Fruit fly (Drosophila melanogaster): Measurements from ENCODE around the gene Kmn1.
A peak's percentile ranks its signal among the peaks of the same experiment; 100 is the strongest.

The Kmn1 gene

dm6 chrX:11548701-11549100 is 23.5 kb downstream of the Kmn1 start:
- TF ChIP-seq CG4496 (GFP tag; IDR thresholded peaks at IDR 0.05): peak; percentile 71; the same call in 2 of the 3 replicates
- TF ChIP-seq CG13204 (GFP tag; optimal IDR thresholded peaks at IDR 0.05): no peak
- TF ChIP-seq CG34367 (tag; optimal IDR thresholded peaks at IDR 0.05): peak; percentile 19
- peak; percentile 26; the same call in 1 of the 2 replicates for TF ChIP-seq CG32121 (GFP tag; IDR thresholded peaks at IDR 0.05)
- peak; percentile 24 for TF ChIP-seq CG8159 (tag; optimal IDR thresholded peaks at IDR 0.05)
- no peak for TF ChIP-seq Snoo (tag; optimal IDR thresholded peaks at IDR 0.05)
- peak; percentile 72 for TF ChIP-seq Pif1A (GFP tag; optimal IDR thresholded peaks at IDR 0.05)
- peak; percentile 16 for TF ChIP-seq CG15710 (tag; optimal IDR thresholded peaks at IDR 0.05)
- peak; percentile 58; the same call in 1 of the 2 replicates for TF ChIP-seq CG12605 (GFP tag; IDR thresholded peaks at IDR 0.05)
- TF ChIP-seq EcR (GFP tag; optimal IDR thresholded peaks at IDR 0.05): no peak
- peak; percentile 70 for TF ChIP-seq Ets98B (GFP tag; IDR thresholded peaks at IDR 0.05)
- peak; percentile 63; the same call in 2 of the 3 replicates for TF ChIP-seq fd96Ca (GFP tag; IDR thresholded peaks at IDR 0.05)
- TF ChIP-seq CG14655 (GFP tag; optimal IDR thresholded peaks at IDR 0.05): peak; percentile 89
- peak; percentile 86 for TF ChIP-seq CG8301 (tag; optimal IDR thresholded peaks at IDR 0.05)
- no peak for TF ChIP-seq gl (tag; optimal IDR thresholded peaks at IDR 0.05)
- no peak for TF ChIP-seq CG10348 (GFP tag; IDR thresholded peaks at IDR 0.05)
- TF ChIP-seq D1 (tag; optimal IDR thresholded peaks at IDR 0.05): no peak
- peak; percentile 31 for TF ChIP-seq CG17806 (tag; optimal IDR thresholded peaks at IDR 0.05)
- TF ChIP-seq CG9948 (tag; optimal IDR thresholded peaks at IDR 0.05): peak; percentile 51
- peak; percentile 62 for TF ChIP-seq Pif1B (GFP tag; optimal IDR thresholded peaks at IDR 0.05)
- TF ChIP-seq rn (GFP tag; IDR thresholded peaks at IDR 0.05): no peak

dm6 chrX:11546941-11547340 is 25.3 kb downstream of the Kmn1 start:
- TF ChIP-seq CG9948 (tag; optimal IDR thresholded peaks at IDR 0.05) (no peak), CG14655 (GFP tag; optimal IDR thresholded peaks at IDR 0.05) (no peak), Pif1A (GFP tag; optimal IDR thresholded peaks at IDR 0.05) (no peak), Ets98B (GFP tag; IDR thresholded peaks at IDR 0.05) (no peak)

- TF ChIP-seq Pif1B (GFP tag; optimal IDR thresholded peaks at IDR 0.05) (peak; percentile 46), EcR (GFP tag; optimal IDR thresholded peaks at IDR 0.05) (peak; percentile 57), CG4496 (GFP tag; IDR thresholded peaks at IDR 0.05) (peak; percentile 52; the same call in 1 of the 3 replicates), CG8301 (tag; optimal IDR thresholded peaks at IDR 0.05) (peak; percentile 25), Pif1A (GFP tag; optimal IDR thresholded peaks at IDR 0.05) (peak; percentile 61), rn (GFP tag; IDR thresholded peaks at IDR 0.05) (no peak), CG15710 (tag; optimal IDR thresholded peaks at IDR 0.05) (no peak), fd96Ca (GFP tag; IDR thresholded peaks at IDR 0.05) (peak; percentile 52; the same call in 2 of the 3 replicates), CG14655 (GFP tag; optimal IDR thresholded peaks at IDR 0.05) (peak; percentile 71), gl (tag; optimal IDR thresholded peaks at IDR 0.05) (no peak), CG12605 (GFP tag; IDR thresholded peaks at IDR 0.05) (no peak)
Observed at dm6 chrX:11544951-11545426, 27.3 kb downstream of the Kmn1 start.

dm6 chrX:11544110-11544950 is 27.9 kb downstream of the Kmn1 start:
- TF ChIP-seq CG17806 (tag; optimal IDR thresholded peaks at IDR 0.05) (peak; percentile 33), CG9948 (tag; optimal IDR thresholded peaks at IDR 0.05) (peak; percentile 47), Snoo (tag; optimal IDR thresholded peaks at IDR 0.05) (no peak), CG13204 (GFP tag; optimal IDR thresholded peaks at IDR 0.05) (no peak), CG15710 (tag; optimal IDR thresholded peaks at IDR 0.05) (no peak), CG14655 (GFP tag; optimal IDR thresholded peaks at IDR 0.05) (peak; percentile 79), CG10348 (GFP tag; IDR thresholded peaks at IDR 0.05) (no peak), D1 (tag; optimal IDR thresholded peaks at IDR 0.05) (peak; percentile 38), fd96Ca (GFP tag; IDR thresholded peaks at IDR 0.05) (0 out of 3 replicates have a peak, but pooled peaks have one; percentile 51), EcR (GFP tag; optimal IDR thresholded peaks at IDR 0.05) (peak; percentile 97), CG8301 (tag; optimal IDR thresholded peaks at IDR 0.05) (peak; percentile 68), CG8159 (tag; optimal IDR thresholded peaks at IDR 0.05) (peak; percentile 7)

dm6 chrX:11543318-11543717 is 28.9 kb downstream of the Kmn1 start:
- TF ChIP-seq CG8301 (tag; optimal IDR thresholded peaks at IDR 0.05) (no peak), Pif1B (GFP tag; optimal IDR thresholded peaks at IDR 0.05) (no peak), D1 (tag; optimal IDR thresholded peaks at IDR 0.05) (no peak), CG8159 (tag; optimal IDR thresholded peaks at IDR 0.05) (no peak), rn (GFP tag; IDR thresholded peaks at IDR 0.05) (no peak), Ets98B (GFP tag; IDR thresholded peaks at IDR 0.05) (no peak), gl (tag; optimal IDR thresholded peaks at IDR 0.05) (no peak), CG12605 (GFP tag; IDR thresholded peaks at IDR 0.05) (no peak), CG9948 (tag; optimal IDR thresholded peaks at IDR 0.05) (no peak), CG10348 (GFP tag; IDR thresholded peaks at IDR 0.05) (no peak), CG15710 (tag; optimal IDR thresholded peaks at IDR 0.05) (no peak), CG13204 (GFP tag; optimal IDR thresholded peaks at IDR 0.05) (no peak), CG14655 (GFP tag; optimal IDR thresholded peaks at IDR 0.05) (no peak), fd96Ca (GFP tag; IDR thresholded peaks at IDR 0.05) (no peak), CG17806 (tag; optimal IDR thresholded peaks at IDR 0.05) (no peak), Snoo (tag; optimal IDR thresholded peaks at IDR 0.05) (no peak), CG34367 (tag; optimal IDR thresholded peaks at IDR 0.05) (no peak), CG32121 (GFP tag; IDR thresholded peaks at IDR 0.05) (no peak)

All from whole organism, pupa.